Worm (Caenorhabditis elegans) whole organism, late embryonic: ENCODE measurements around the gene T09F5.20.

Source experiments
- F13H6.1 ChIP-seq: sonication (generic microtip); optimal IDR thresholded peaks from 2 replicates; lab custom pipeline; 2016; ENCODE audit warnings: missing genetic modification characterization, missing compliant biosample characterization
- K02D7.2 ChIP-seq: sonication (generic microtip); optimal IDR thresholded peaks from 2 replicates; lab custom pipeline; 2017; ENCODE audit warnings: mild to moderate bottlenecking, missing genetic modification characterization, missing compliant biosample characterization
- K09A11.1 ChIP-seq: sonication (generic microtip); optimal IDR thresholded peaks from 2 replicates; lab custom pipeline; 2017; ENCODE audit warnings: antibody characterized with exemption, mild to moderate bottlenecking, missing genetic modification characterization, missing compliant biosample characterization; ENCODE audit not compliant: insufficient read depth
- ama-1 ChIP-seq: fragments of 150-350 bp; optimal IDR thresholded peaks from 2 replicates; lab custom pipeline; 2014
- ceh-14 ChIP-seq: sonication (generic microtip); optimal IDR thresholded peaks from 2 replicates; lab custom pipeline; 2016; ENCODE audit warnings: missing genotype, missing genetic modification characterization, missing compliant biosample characterization
- ceh-18 ChIP-seq: sonication (generic microtip); optimal IDR thresholded peaks from 2 replicates; lab custom pipeline; 2016; ENCODE audit warnings: missing genetic modification characterization, missing compliant biosample characterization
- ceh-19 ChIP-seq: fragments of 200-800 bp; sonication (Bioruptor generic); optimal IDR thresholded peaks from 2 replicates; lab custom pipeline; 2018; ENCODE audit warnings: mild to moderate bottlenecking, missing genetic modification characterization, missing compliant biosample characterization
- ceh-2 ChIP-seq: sonication (generic microtip); optimal IDR thresholded peaks from 2 replicates; lab custom pipeline; 2016; ENCODE audit warnings: missing genotype, missing genetic modification characterization, missing compliant biosample characterization
- ceh-22 ChIP-seq: sonication (generic microtip); optimal IDR thresholded peaks from 2 replicates; lab custom pipeline; 2017; ENCODE audit warnings: missing biosample characterization, missing genetic modification characterization
- ceh-30 ChIP-seq: fragments of 150-350 bp; optimal IDR thresholded peaks from 2 replicates; lab custom pipeline; 2014; ENCODE audit warnings: missing biosample characterization, missing genetic modification characterization
- ceh-31 ChIP-seq: sonication (generic microtip); optimal IDR thresholded peaks from 2 replicates; lab custom pipeline; 2016; ENCODE audit warnings: missing genetic modification characterization, missing compliant biosample characterization
- ceh-48 ChIP-seq: sonication (generic microtip); optimal IDR thresholded peaks from 2 replicates; lab custom pipeline; 2016; ENCODE audit warnings: missing genetic modification characterization, inconsistent platforms, missing compliant biosample characterization
- ceh-9 ChIP-seq: sonication (generic microtip); optimal IDR thresholded peaks from 2 replicates; lab custom pipeline; 2016; ENCODE audit warnings: mild to moderate bottlenecking, missing genetic modification characterization, inconsistent platforms, missing compliant biosample characterization
- che-1 ChIP-seq: sonication (generic microtip); optimal IDR thresholded peaks from 2 replicates; lab custom pipeline; 2016; ENCODE audit warnings: mild to moderate bottlenecking, missing genetic modification characterization, missing compliant biosample characterization
- dve-1 ChIP-seq: sonication (generic microtip); optimal IDR thresholded peaks from 2 replicates; lab custom pipeline; 2017; ENCODE audit warnings: antibody characterized with exemption, mild to moderate bottlenecking, missing genetic modification characterization, missing compliant biosample characterization
- elt-2 ChIP-seq: sonication (generic microtip); optimal IDR thresholded peaks from 2 replicates; lab custom pipeline; 2016; ENCODE audit warnings: missing genetic modification reagents, missing genetic modification characterization, missing compliant biosample characterization
- elt-4 ChIP-seq: sonication (generic microtip); optimal IDR thresholded peaks from 2 replicates; lab custom pipeline; 2016; ENCODE audit warnings: missing genetic modification characterization, missing compliant biosample characterization
- ets-4 ChIP-seq: sonication (generic microtip); optimal IDR thresholded peaks from 2 replicates; lab custom pipeline; 2016; ENCODE audit warnings: missing genetic modification characterization, missing compliant biosample characterization
- eyg-1 ChIP-seq: sonication (generic microtip); optimal IDR thresholded peaks from 2 replicates; lab custom pipeline; 2016; ENCODE audit warnings: missing genotype, missing genetic modification characterization, missing compliant biosample characterization
- fax-1 ChIP-seq: sonication (generic microtip); optimal IDR thresholded peaks from 2 replicates; lab custom pipeline; 2016; ENCODE audit warnings: missing genotype, missing genetic modification characterization, missing compliant biosample characterization
- fkh-10 ChIP-seq: fragments of 150-350 bp; optimal IDR thresholded peaks from 2 replicates; lab custom pipeline; 2014; ENCODE audit warnings: missing biosample characterization, missing genetic modification reagents, missing genetic modification characterization
- fkh-6 ChIP-seq: sonication (generic microtip); optimal IDR thresholded peaks from 2 replicates; lab custom pipeline; 2016; ENCODE audit warnings: missing genetic modification characterization, missing compliant biosample characterization
- hlh-15 ChIP-seq: sonication (generic microtip); optimal IDR thresholded peaks from 2 replicates; lab custom pipeline; 2016; ENCODE audit warnings: missing genetic modification characterization, missing compliant biosample characterization
- hlh-30 ChIP-seq: sonication (generic microtip); optimal IDR thresholded peaks from 2 replicates; lab custom pipeline; 2017; ENCODE audit warnings: antibody characterized with exemption, missing genetic modification characterization, missing compliant biosample characterization; ENCODE audit not compliant: insufficient read depth
- lim-6 ChIP-seq: sonication (generic microtip); optimal IDR thresholded peaks from 2 replicates; lab custom pipeline; 2016; ENCODE audit warnings: missing genetic modification characterization, missing compliant biosample characterization
- madf-2 ChIP-seq: sonication (generic microtip); optimal IDR thresholded peaks from 2 replicates; lab custom pipeline; 2017; ENCODE audit warnings: missing genetic modification characterization, missing compliant biosample characterization
- nfya-1 ChIP-seq: sonication (generic microtip); optimal IDR thresholded peaks from 2 replicates; lab custom pipeline; 2017; ENCODE audit warnings: missing genetic modification characterization, mild to moderate bottlenecking, missing compliant biosample characterization, antibody characterized with exemption, moderate library complexity
- npax-4 ChIP-seq: sonication (generic microtip); optimal IDR thresholded peaks from 2 replicates; lab custom pipeline; 2016; ENCODE audit warnings: missing genetic modification characterization, missing compliant biosample characterization
- odd-2 ChIP-seq: sonication (generic microtip); optimal IDR thresholded peaks from 2 replicates; lab custom pipeline; 2017; ENCODE audit warnings: antibody characterized with exemption, mild to moderate bottlenecking, missing genetic modification characterization, missing compliant biosample characterization
- pag-3 ChIP-seq: sonication (generic microtip); optimal IDR thresholded peaks from 2 replicates; lab custom pipeline; 2016; ENCODE audit warnings: missing compliant biosample characterization, missing genetic modification characterization, borderline replicate concordance
- pat-9 ChIP-seq: fragments of 200-800 bp; sonication (Bioruptor generic); optimal IDR thresholded peaks from 2 replicates; lab custom pipeline; 2018; ENCODE audit warnings: mild to moderate bottlenecking, missing genetic modification characterization, moderate library complexity, missing compliant biosample characterization
- pax-1 ChIP-seq: fragments of 150-350 bp; optimal IDR thresholded peaks from 2 replicates; lab custom pipeline; 2014; ENCODE audit warnings: missing biosample characterization, missing genetic modification characterization
- pha-4 ChIP-seq: fragments of 150-350 bp; optimal IDR thresholded peaks from 2 replicates; lab custom pipeline; 2018; ENCODE audit warnings: missing biosample characterization, missing genetic modification reagents, missing genetic modification characterization
- pqm-1 ChIP-seq: sonication (generic microtip); optimal IDR thresholded peaks from 2 replicates; lab custom pipeline; 2016; ENCODE audit warnings: missing genetic modification characterization, missing compliant biosample characterization
- pros-1 ChIP-seq: fragments of 150-350 bp; optimal IDR thresholded peaks from 2 replicates; lab custom pipeline; 2014; ENCODE audit warnings: missing biosample characterization, missing genetic modification reagents, missing genetic modification characterization
- ref-2 ChIP-seq: sonication (generic microtip); optimal IDR thresholded peaks from 2 replicates; lab custom pipeline; 2016; ENCODE audit warnings: missing genetic modification characterization, missing compliant biosample characterization
- sdc-2 ChIP-seq: sonication (generic microtip); optimal IDR thresholded peaks from 2 replicates; lab custom pipeline; 2016; ENCODE audit warnings: missing genotype, missing genetic modification characterization, missing compliant biosample characterization
- syd-9 ChIP-seq: sonication (generic microtip); optimal IDR thresholded peaks from 2 replicates; lab custom pipeline; 2016; ENCODE audit warnings: mild to moderate bottlenecking, missing genetic modification characterization, moderate library complexity, missing compliant biosample characterization
- tbx-2 ChIP-seq: sonication (generic microtip); optimal IDR thresholded peaks from 2 replicates; lab custom pipeline; 2016; ENCODE audit warnings: missing genetic modification characterization, missing compliant biosample characterization
- ttx-3 ChIP-seq: sonication (generic microtip); optimal IDR thresholded peaks from 2 replicates; lab custom pipeline; 2016; ENCODE audit warnings: missing genetic modification reagents, missing genetic modification characterization, missing compliant biosample characterization
- unc-3 ChIP-seq, 2 experiments: fragments of 200-800 bp in 1 of 2; sonication (Bioruptor generic) in 1 of 2; sonication (generic microtip) in 1 of 2; conservative IDR thresholded peaks in 1 of 2; optimal IDR thresholded peaks in 1 of 2; 2 replicates each; pipeline versions ENCODE4 v1.3.6 to Lab custom; 2016 to 2022; ENCODE audit warnings: missing compliant biosample characterization in 2 of 2, missing genetic modification characterization in 2 of 2, missing genetic modification reagents in 1 of 2
- unc-42 ChIP-seq: sonication (generic microtip); optimal IDR thresholded peaks from 2 replicates; lab custom pipeline; 2016; ENCODE audit warnings: missing genotype, missing genetic modification characterization, missing compliant biosample characterization
- unc-55 ChIP-seq: sonication (generic microtip); optimal IDR thresholded peaks from 2 replicates; lab custom pipeline; 2017; ENCODE audit warnings: missing biosample characterization, missing genetic modification reagents, missing genetic modification characterization
- unc-86 ChIP-seq: sonication (generic microtip); optimal IDR thresholded peaks from 2 replicates; lab custom pipeline; 2016; ENCODE audit warnings: missing genetic modification characterization, missing compliant biosample characterization
- zip-5 ChIP-seq: sonication (generic microtip); optimal IDR thresholded peaks from 2 replicates; lab custom pipeline; 2016; ENCODE audit warnings: missing genetic modification characterization, missing compliant biosample characterization
- ztf-16 ChIP-seq: sonication (generic microtip); optimal IDR thresholded peaks from 2 replicates; lab custom pipeline; 2017; ENCODE audit warnings: missing genetic modification characterization, missing compliant biosample characterization

The T09F5.20 gene

ce11 chrV:15190903-15191302 is 43.2 kb upstream of the T09F5.20 start, which contains the start of gene Y75B12B.11 (continued):
- TF ChIP-seq syd-9 (tag; lab: Kevin White, UChicago) (peak; percentile 91), ceh-30 (peak; percentile 82), unc-3 (GFP tag; conservative IDR thresholded peaks at IDR 0.05; lab: Robert Waterston, UW) (peak; percentile 54; the same call in 1 of the 2 replicates), unc-3 (tag; optimal IDR thresholded peaks at IDR 0.05; lab: Kevin White, UChicago) (peak; percentile 71), dve-1 (tag; lab: Kevin White, UChicago) (peak; percentile 87), pha-4 (tag; lab: Kevin White, UChicago) (no peak), ceh-31 (tag; lab: Kevin White, UChicago) (peak; percentile 75), ttx-3 (peak; percentile 87), pros-1 (tag; lab: Kevin White, UChicago) (peak; percentile 47), ref-2 (tag; lab: Kevin White, UChicago) (peak; percentile 87), pat-9 (peak; percentile 88), tbx-2 (tag; lab: Kevin White, UChicago) (peak; percentile 86), madf-2 (tag; lab: Kevin White, UChicago) (peak; percentile 85), nfya-1 (tag; lab: Kevin White, UChicago) (peak; percentile 70), unc-42 (no peak), ceh-14 (peak; percentile 93), fkh-10 (GFP tag; lab: Kevin White, UChicago) (no peak)

DNA sequence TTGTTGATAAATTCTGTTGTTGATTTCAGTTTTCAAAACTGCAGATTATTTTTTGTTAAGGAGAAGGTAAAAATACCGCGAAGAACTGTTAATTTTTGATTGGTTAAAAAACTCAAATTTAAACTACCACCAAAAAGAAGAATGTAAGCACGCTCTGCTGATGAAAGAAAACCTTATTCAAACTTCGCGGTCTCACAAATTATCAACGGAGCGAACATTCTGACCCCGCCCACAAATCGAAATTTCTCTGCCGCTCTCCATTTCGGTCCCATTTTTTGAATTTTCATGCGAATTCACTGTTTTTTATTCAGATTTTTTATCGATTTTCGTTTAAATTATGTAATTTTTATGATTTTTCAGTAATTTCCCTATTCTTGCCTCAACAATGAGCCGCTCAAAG is 41.9 kb upstream of the T09F5.20 start, which contains the start of gene cyn-3:
Gene cyn-3 (plus strand): TSS at position 361 of the 400 bp plus-strand sequence.
- TF ChIP-seq hlh-15 (tag; lab: Kevin White, UChicago) = no peak
- peak; percentile 36 for TF ChIP-seq ceh-18
- TF ChIP-seq sdc-2 (tag; lab: Kevin White, UChicago) = no peak
- peak; percentile 63 for TF ChIP-seq ceh-31 (tag; lab: Kevin White, UChicago)
- no peak for TF ChIP-seq che-1
- TF ChIP-seq eyg-1 (tag; lab: Kevin White, UChicago) = no peak
- no peak for TF ChIP-seq ama-1 (lab: Kevin White, UChicago)
- no peak for TF ChIP-seq hlh-30 (tag; lab: Kevin White, UChicago)
- no peak for TF ChIP-seq syd-9 (tag; lab: Kevin White, UChicago)
- TF ChIP-seq ets-4 (tag; lab: Kevin White, UChicago) = no peak
- TF ChIP-seq K02D7.2 (tag; lab: Kevin White, UChicago) = no peak
- peak; percentile 40 for TF ChIP-seq unc-55
- no peak for TF ChIP-seq odd-2 (tag; lab: Kevin White, UChicago)
- no peak for TF ChIP-seq K09A11.1 (tag; lab: Kevin White, UChicago)
- no peak for TF ChIP-seq ttx-3
- peak; percentile 30 for TF ChIP-seq ceh-48
- no peak for TF ChIP-seq elt-2 (tag; lab: Kevin White, UChicago)
- no peak for TF ChIP-seq ceh-19
- no peak for TF ChIP-seq ceh-9
- TF ChIP-seq lim-6 (tag; lab: Kevin White, UChicago) = no peak
- TF ChIP-seq ceh-22 (tag; lab: Kevin White, UChicago) = no peak
- TF ChIP-seq dve-1 (tag; lab: Kevin White, UChicago) = peak; percentile 58
- no peak for TF ChIP-seq madf-2 (tag; lab: Kevin White, UChicago)
- TF ChIP-seq fax-1 (tag; lab: Kevin White, UChicago) = no peak
- no peak for TF ChIP-seq ceh-2
- TF ChIP-seq npax-4 (tag; lab: Kevin White, UChicago) = no peak
- TF ChIP-seq tbx-2 (tag; lab: Kevin White, UChicago) = peak; percentile 16
- peak; percentile 76 for TF ChIP-seq unc-42
- no peak for TF ChIP-seq pax-1 (tag; lab: Kevin White, UChicago)
- TF ChIP-seq fkh-6 (tag; lab: Kevin White, UChicago) = no peak
- no peak for TF ChIP-seq fkh-10 (GFP tag; lab: Kevin White, UChicago)
- TF ChIP-seq nfya-1 (tag; lab: Kevin White, UChicago) = peak; percentile 66
- TF ChIP-seq pag-3 (tag; lab: Kevin White, UChicago) = no peak
- TF ChIP-seq ztf-16 (tag; lab: Kevin White, UChicago) = no peak
- no peak for TF ChIP-seq unc-86 (tag; lab: Kevin White, UChicago)
- no peak for TF ChIP-seq pqm-1 (tag; lab: Kevin White, UChicago)
- TF ChIP-seq F13H6.1 (tag; lab: Kevin White, UChicago) = no peak
- TF ChIP-seq unc-3 (GFP tag; conservative IDR thresholded peaks at IDR 0.05; lab: Robert Waterston, UW) = no peak
- no peak for TF ChIP-seq unc-3 (tag; optimal IDR thresholded peaks at IDR 0.05; lab: Kevin White, UChicago)
- no peak for TF ChIP-seq elt-4 (tag; lab: Kevin White, UChicago)
- no peak for TF ChIP-seq zip-5 (tag; lab: Kevin White, UChicago)
- peak; percentile 12 for TF ChIP-seq pros-1 (tag; lab: Kevin White, UChicago)
